Fruit fly (Drosophila melanogaster) whole organism, embryonic: ENCODE measurements around the gene Scm.
A peak's percentile ranks its signal among the peaks of the same experiment; 100 is the strongest.

Experiments used
- Atf-2 ChIP-seq: fragments of 200-800 bp; sonication (Bioruptor generic); optimal IDR thresholded peaks from 2 replicates; lab custom pipeline; 2016; ENCODE audit warnings: missing biosample characterization, missing genetic modification characterization
- CG10366 ChIP-seq: fragments of 200-800 bp; sonication (Bioruptor generic); IDR thresholded peaks from 2 replicates; pipeline ENCODE4 v1.3.6; 2022; ENCODE audit warnings: missing biosample characterization, missing genetic modification characterization
- CG11398 ChIP-seq: fragments of 200-800 bp; sonication (Bioruptor generic); optimal IDR thresholded peaks from 2 replicates; lab custom pipeline; 2016; ENCODE audit warnings: missing biosample characterization, missing genetic modification characterization
- CG11723 ChIP-seq: fragments of 200-800 bp; sonication (Bioruptor generic); optimal IDR thresholded peaks from 2 replicates; lab custom pipeline; 2017; ENCODE audit warnings: missing biosample characterization, mild to moderate bottlenecking, missing genetic modification characterization
- CG12104 ChIP-seq: fragments of 200-800 bp; sonication (Bioruptor generic); optimal IDR thresholded peaks from 3 replicates; lab custom pipeline; 2016; ENCODE audit warnings: missing biosample characterization, missing genetic modification characterization
- CG12236 ChIP-seq: fragments of 200-800 bp; sonication (Bioruptor generic); optimal IDR thresholded peaks from 2 replicates; lab custom pipeline; 2016; ENCODE audit warnings: missing biosample characterization, missing genetic modification characterization
- CG12744 ChIP-seq: fragments of 200-800 bp; sonication (Bioruptor generic); optimal IDR thresholded peaks from 2 replicates; lab custom pipeline; 2016; ENCODE audit warnings: missing biosample characterization, missing genetic modification characterization
- CG15696 ChIP-seq: fragments of 200-800 bp; sonication (Bioruptor generic); optimal IDR thresholded peaks from 2 replicates; lab custom pipeline; 2019; ENCODE audit warnings: missing biosample characterization, mild to moderate bottlenecking, missing genetic modification characterization, moderate library complexity
- CG1647 ChIP-seq: fragments of 200-800 bp; sonication (Bioruptor generic); optimal IDR thresholded peaks from 3 replicates; lab custom pipeline; 2016; ENCODE audit warnings: missing biosample characterization, missing genetic modification characterization
- CG17385 ChIP-seq: fragments of 200-800 bp; sonication (Bioruptor generic); optimal IDR thresholded peaks from 3 replicates; lab custom pipeline; 2018; ENCODE audit warnings: missing biosample characterization, mild to moderate bottlenecking, missing genetic modification characterization
- CG18011 ChIP-seq: fragments of 200-800 bp; sonication (Bioruptor generic); optimal IDR thresholded peaks from 2 replicates; lab custom pipeline; 2017; ENCODE audit warnings: missing biosample characterization, missing genetic modification characterization, mild to moderate bottlenecking, moderate library complexity, missing genotype
- CG31365 ChIP-seq: fragments of 200-800 bp; sonication (Bioruptor generic); optimal IDR thresholded peaks from 2 replicates; lab custom pipeline; 2018; ENCODE audit warnings: missing biosample characterization, mild to moderate bottlenecking, missing genetic modification characterization
- CG3281 ChIP-seq: fragments of 200-800 bp; sonication (Bioruptor generic); optimal IDR thresholded peaks from 3 replicates; lab custom pipeline; 2017; ENCODE audit warnings: missing biosample characterization, mild to moderate bottlenecking, missing genetic modification characterization
- CG4360 ChIP-seq: fragments of 200-800 bp; sonication (Bioruptor generic); IDR thresholded peaks from 2 replicates; pipeline ENCODE4 v1.3.6; 2022; ENCODE audit warnings: missing biosample characterization, missing genetic modification characterization
- CG6654 ChIP-seq: fragments of 200-800 bp; sonication (Bioruptor generic); optimal IDR thresholded peaks from 2 replicates; lab custom pipeline; 2017; ENCODE audit warnings: missing biosample characterization, mild to moderate bottlenecking, missing genetic modification characterization
- CG6791 ChIP-seq: fragments of 200-800 bp; sonication (Bioruptor generic); IDR thresholded peaks from 3 replicates; pipeline ENCODE4 v1.3.6; 2022; ENCODE audit warnings: missing biosample characterization, missing genetic modification characterization; ENCODE audit not compliant: partially characterized antibody
- CG7928 ChIP-seq: fragments of 200-800 bp; sonication (Bioruptor generic); optimal IDR thresholded peaks from 2 replicates; lab custom pipeline; 2017; ENCODE audit warnings: missing biosample characterization, mild to moderate bottlenecking, missing genetic modification characterization
- CG7963 ChIP-seq: fragments of 200-800 bp; sonication (Bioruptor generic); IDR thresholded peaks from 3 replicates; pipeline ENCODE4 v1.3.6; 2022; ENCODE audit warnings: missing biosample characterization, missing genetic modification characterization; ENCODE audit not compliant: partially characterized antibody
- CG8089 ChIP-seq: fragments of 200-800 bp; sonication (Bioruptor generic); optimal IDR thresholded peaks from 3 replicates; lab custom pipeline; 2016; ENCODE audit warnings: missing biosample characterization, missing genetic modification characterization
- E2f1 ChIP-seq: fragments of 200-800 bp; sonication (Bioruptor generic); IDR thresholded peaks from 2 replicates; pipeline ENCODE4 v1.3.6; 2022; ENCODE audit warnings: missing biosample characterization, missing genetic modification characterization
- Lim3 ChIP-seq: fragments of 200-800 bp; sonication (Bioruptor generic); IDR thresholded peaks from 2 replicates; pipeline ENCODE4 v1.3.6; 2022; ENCODE audit warnings: missing biosample characterization, missing genetic modification characterization
- Optix ChIP-seq: fragments of 200-800 bp; sonication (Bioruptor generic); IDR thresholded peaks from 3 replicates; pipeline ENCODE4 v1.3.6; 2022; ENCODE audit warnings: missing biosample characterization, missing genetic modification characterization
- Rx ChIP-seq: fragments of 200-800 bp; sonication (Bioruptor generic); IDR thresholded peaks from 2 replicates; pipeline ENCODE4 v1.3.6; 2022; ENCODE audit warnings: missing biosample characterization, missing genetic modification characterization
- Sry-δ ChIP-seq: fragments of 200-800 bp; sonication (Bioruptor generic); optimal IDR thresholded peaks from 2 replicates; lab custom pipeline; 2016; ENCODE audit warnings: missing biosample characterization, missing genetic modification characterization
- Xbp1 ChIP-seq: fragments of 200-800 bp; sonication (Bioruptor generic); optimal IDR thresholded peaks from 3 replicates; lab custom pipeline; 2016; ENCODE audit warnings: missing biosample characterization, mild to moderate bottlenecking, missing genetic modification characterization
- amos ChIP-seq: fragments of 200-800 bp; sonication (Bioruptor generic); IDR thresholded peaks from 2 replicates; pipeline ENCODE4 v1.3.6; 2022; ENCODE audit warnings: missing biosample characterization, missing genetic modification characterization; ENCODE audit not compliant: partially characterized antibody
- cg ChIP-seq: fragments of 200-800 bp; sonication (Bioruptor generic); optimal IDR thresholded peaks from 3 replicates; lab custom pipeline; 2019; ENCODE audit warnings: missing biosample characterization, mild to moderate bottlenecking, missing genetic modification characterization, moderate library complexity
- chm ChIP-seq: fragments of 200-800 bp; sonication (Bioruptor generic); IDR thresholded peaks from 2 replicates; pipeline ENCODE4 v1.3.6; 2022; ENCODE audit warnings: missing biosample characterization, missing genetic modification characterization
- cwo ChIP-seq: fragments of 200-800 bp; sonication (Bioruptor generic); optimal IDR thresholded peaks from 3 replicates; lab custom pipeline; 2017; ENCODE audit warnings: missing biosample characterization, missing genetic modification characterization, mild to moderate bottlenecking, moderate library complexity, missing genetic modification reagents
- dimm ChIP-seq: fragments of 200-800 bp; sonication (Bioruptor generic); IDR thresholded peaks from 2 replicates; pipeline ENCODE4 v1.3.6; 2022; ENCODE audit warnings: missing biosample characterization, missing genetic modification characterization
- emc ChIP-seq: fragments of 200-800 bp; sonication (Bioruptor generic); optimal IDR thresholded peaks from 2 replicates; lab custom pipeline; 2016; ENCODE audit warnings: missing biosample characterization, missing genetic modification characterization
- fd3F ChIP-seq: fragments of 200-800 bp; sonication (Bioruptor generic); optimal IDR thresholded peaks from 2 replicates; lab custom pipeline; 2018; ENCODE audit warnings: missing biosample characterization, mild to moderate bottlenecking, missing genetic modification characterization, moderate library complexity
- fd96Cb ChIP-seq: fragments of 200-800 bp; sonication (Bioruptor generic); optimal IDR thresholded peaks from 2 replicates; lab custom pipeline; 2018; ENCODE audit warnings: missing biosample characterization, mild to moderate bottlenecking, missing genetic modification characterization, moderate library complexity
- gcm2 ChIP-seq: fragments of 200-800 bp; sonication (Bioruptor generic); optimal IDR thresholded peaks from 2 replicates; lab custom pipeline; 2016; ENCODE audit warnings: missing biosample characterization, missing genetic modification characterization
- gsb-n ChIP-seq: fragments of 200-800 bp; sonication (Bioruptor generic); optimal IDR thresholded peaks from 3 replicates; lab custom pipeline; 2018; ENCODE audit warnings: missing biosample characterization, mild to moderate bottlenecking, missing genetic modification characterization
- her ChIP-seq: fragments of 200-800 bp; sonication (Bioruptor generic); optimal IDR thresholded peaks from 2 replicates; lab custom pipeline; 2016; ENCODE audit warnings: missing biosample characterization, missing genetic modification characterization
- hkb ChIP-seq, 2 experiments: fragments of 200-800 bp in 1 of 2; fragments of >200 bp in 1 of 2; sonication (Bioruptor generic) in 1 of 2; IDR thresholded peaks in 1 of 2; optimal IDR thresholded peaks in 1 of 2; 2 replicates each; pipeline versions ENCODE4 v1.3.6 to Lab custom; 2017 to 2022; ENCODE audit warnings: missing biosample characterization in 1 of 2, missing genetic modification characterization in 1 of 2
- kah ChIP-seq: fragments of 200-800 bp; sonication (Bioruptor generic); optimal IDR thresholded peaks from 2 replicates; lab custom pipeline; 2018; ENCODE audit warnings: missing biosample characterization, mild to moderate bottlenecking, missing genetic modification characterization
- lilli ChIP-seq: fragments of 200-800 bp; sonication (Bioruptor generic); optimal IDR thresholded peaks from 3 replicates; lab custom pipeline; 2016; ENCODE audit warnings: missing biosample characterization, missing genetic modification characterization
- maf-S ChIP-seq: fragments of 200-800 bp; sonication (Bioruptor generic); optimal IDR thresholded peaks from 2 replicates; lab custom pipeline; 2016; ENCODE audit warnings: missing biosample characterization, missing genetic modification characterization
- org-1 ChIP-seq: fragments of 200-800 bp; sonication (Bioruptor generic); optimal IDR thresholded peaks from 2 replicates; lab custom pipeline; 2017; ENCODE audit warnings: missing biosample characterization, missing genetic modification characterization
- pzg ChIP-seq: fragments of 200-800 bp; sonication (Bioruptor generic); optimal IDR thresholded peaks from 3 replicates; lab custom pipeline; 2018; ENCODE audit warnings: missing biosample characterization, mild to moderate bottlenecking, missing genetic modification characterization, moderate library complexity
- scrt ChIP-seq: fragments of 200-800 bp; sonication (Bioruptor generic); optimal IDR thresholded peaks from 2 replicates; lab custom pipeline; 2018; ENCODE audit warnings: missing biosample characterization, mild to moderate bottlenecking, missing genetic modification characterization, moderate library complexity
- sna ChIP-seq: fragments of 200-800 bp; sonication (Bioruptor generic); IDR thresholded peaks from 2 replicates; pipeline ENCODE4 v1.3.6; 2022; ENCODE audit warnings: missing biosample characterization, missing genetic modification characterization; ENCODE audit not compliant: partially characterized antibody
- sob ChIP-seq: fragments of 200-800 bp; sonication (Bioruptor generic); IDR thresholded peaks from 2 replicates; pipeline ENCODE4 v1.3.6; 2022; ENCODE audit warnings: missing biosample characterization, missing genetic modification characterization
- tap ChIP-seq: fragments of 200-800 bp; optimal IDR thresholded peaks from 3 replicates; lab custom pipeline; 2019; ENCODE audit warnings: missing biosample characterization, mild to moderate bottlenecking, missing genetic modification characterization, moderate library complexity
- vnd ChIP-seq: fragments of 200-800 bp; sonication (Bioruptor generic); IDR thresholded peaks from 3 replicates; pipeline ENCODE4 v1.3.6; 2022; ENCODE audit warnings: missing biosample characterization, missing genetic modification characterization; ENCODE audit not compliant: partially characterized antibody
- vvl ChIP-seq: fragments of 200-800 bp; sonication (Bioruptor generic); IDR thresholded peaks from 2 replicates; pipeline ENCODE4 v1.3.6; 2022; ENCODE audit warnings: missing biosample characterization, missing genetic modification characterization
- wdn ChIP-seq: fragments of 200-800 bp; sonication (Bioruptor generic); IDR thresholded peaks from 2 replicates; pipeline ENCODE4 v1.3.6; 2022; ENCODE audit warnings: missing biosample characterization, missing genetic modification characterization
- zf30C ChIP-seq: fragments of 200-800 bp; sonication (Bioruptor generic); optimal IDR thresholded peaks from 3 replicates; lab custom pipeline; 2018; ENCODE audit warnings: missing biosample characterization, mild to moderate bottlenecking, missing genetic modification characterization

Scm gene

dm6 chr3R:9677734-9678341 lies 40.4 kb upstream of the Scm start, which contains the start of gene p23 (continued):
- no peak for TF ChIP-seq scrt
- no peak for TF ChIP-seq Rx (GFP tag; lab: Robert Waterston, UW)
- TF ChIP-seq pzg, result peak; percentile 97
- TF ChIP-seq emc (GFP tag; lab: Kevin White, UChicago), result no peak
- no peak for TF ChIP-seq CG11398 (GFP tag; lab: Kevin White, UChicago)
- TF ChIP-seq Optix, result no peak
- no peak for TF ChIP-seq Lim3
- no peak for TF ChIP-seq fd96Cb (tag; lab: Kevin White, UChicago)
- TF ChIP-seq kah, result no peak
- no peak for TF ChIP-seq CG4360 (GFP tag; lab: Robert Waterston, UW)
- no peak for TF ChIP-seq tap (tag; lab: Kevin White, UChicago)
- TF ChIP-seq fd3F (GFP tag; lab: Kevin White, UChicago), result no peak
- TF ChIP-seq CG6791, result peak; percentile 51; the same call in 1 of the 3 replicates
- no peak for TF ChIP-seq CG1647 (GFP tag; lab: Kevin White, UChicago)
- TF ChIP-seq amos, result peak; percentile 73
- TF ChIP-seq lilli (GFP tag; lab: Kevin White, UChicago), result no peak
- TF ChIP-seq cg, result no peak
- TF ChIP-seq maf-S (GFP tag; lab: Kevin White, UChicago), result no peak
- TF ChIP-seq cwo, result no peak
- TF ChIP-seq Sry-δ, result peak; percentile 58
- TF ChIP-seq sob (GFP tag; lab: Robert Waterston, UW), result peak; percentile 62
- no peak for TF ChIP-seq CG17385
- no peak for TF ChIP-seq CG31365 (tag; lab: Kevin White, UChicago)
- no peak for TF ChIP-seq CG7928 (GFP tag; lab: Kevin White, UChicago)
- TF ChIP-seq CG11723, result no peak
- TF ChIP-seq chm, result peak; percentile 44; the same call in 1 of the 2 replicates
- TF ChIP-seq CG12104 (GFP tag; lab: Kevin White, UChicago), result no peak
- TF ChIP-seq CG8089 (GFP tag; lab: Kevin White, UChicago), result no peak
- peak; percentile 10 for TF ChIP-seq Xbp1 (GFP tag; lab: Kevin White, UChicago)
- no peak for TF ChIP-seq CG6654
- TF ChIP-seq E2f1, result no peak
- no peak for TF ChIP-seq sna (GFP tag; lab: Robert Waterston, UW)
- peak; percentile 30 for TF ChIP-seq gcm2
- no peak for TF ChIP-seq dimm (GFP tag; lab: Robert Waterston, UW)
- no peak for TF ChIP-seq CG12744 (GFP tag; lab: Kevin White, UChicago)
- peak; percentile 59 for TF ChIP-seq vvl (GFP tag; lab: Robert Waterston, UW)
- TF ChIP-seq her (GFP tag; lab: Kevin White, UChicago), result no peak
- no peak for TF ChIP-seq org-1 (GFP tag; lab: Kevin White, UChicago)
- peak; percentile 32 for TF ChIP-seq gsb-n (tag; lab: Kevin White, UChicago)
- TF ChIP-seq CG3281 (GFP tag; lab: Kevin White, UChicago), result no peak
- no peak for TF ChIP-seq vnd
- no peak for TF ChIP-seq CG12236 (GFP tag; lab: Kevin White, UChicago)
- TF ChIP-seq wdn (GFP tag; lab: Robert Waterston, UW), result no peak
- TF ChIP-seq CG10366 (GFP tag; lab: Robert Waterston, UW), result no peak
- no peak for TF ChIP-seq zf30C (GFP tag; lab: Kevin White, UChicago)
- TF ChIP-seq CG18011, result no peak
- TF ChIP-seq CG7963 (GFP tag; lab: Robert Waterston, UW), result no peak
- TF ChIP-seq hkb (optimal IDR thresholded peaks at IDR 0.05; lab: Kevin White, UChicago), result peak; percentile 83
- no peak for TF ChIP-seq hkb (GFP tag; IDR thresholded peaks at IDR 0.05; lab: Robert Waterston, UW)
- no peak for TF ChIP-seq CG15696
- TF ChIP-seq Atf-2 (GFP tag; lab: Kevin White, UChicago), result no peak
